Worm (Caenorhabditis elegans) whole organism, L3 larva: ENCODE results near the gene cyp-31A5.

Experiments
- ZK546.5 ChIP-seq: sonication (generic microtip); optimal IDR thresholded peaks from 2 replicates; lab custom pipeline; 2017; ENCODE audit warnings: missing biosample characterization, missing genetic modification characterization
- elt-2 ChIP-seq: sonication (generic microtip); optimal IDR thresholded peaks from 2 replicates; lab custom pipeline; 2016; ENCODE audit warnings: missing genetic modification reagents, mild to moderate bottlenecking, missing genetic modification characterization, missing compliant biosample characterization
- fos-1 ChIP-seq: fragments of 150-350 bp; optimal IDR thresholded peaks from 2 replicates; lab custom pipeline; 2014; ENCODE audit warnings: missing biosample characterization, missing genetic modification characterization
- nfya-1 ChIP-seq: sonication (generic microtip); optimal IDR thresholded peaks from 2 replicates; lab custom pipeline; 2017; ENCODE audit warnings: missing genetic modification characterization, mild to moderate bottlenecking, missing compliant biosample characterization, antibody characterized with exemption, moderate library complexity; ENCODE audit not compliant: insufficient read depth
- nhr-12 ChIP-seq: fragments of 150-350 bp; optimal IDR thresholded peaks from 2 replicates; lab custom pipeline; 2014; ENCODE audit warnings: missing biosample characterization, missing genetic modification characterization
- pqm-1 ChIP-seq: fragments of 150-350 bp; optimal IDR thresholded peaks from 2 replicates; lab custom pipeline; 2017; ENCODE audit warnings: missing biosample characterization, missing genetic modification characterization, inconsistent platforms
- skn-1 ChIP-seq: fragments of 150-350 bp; optimal IDR thresholded peaks from 2 replicates; lab custom pipeline; 2014; ENCODE audit warnings: missing biosample characterization, missing genetic modification characterization
- unc-62 ChIP-seq: fragments of 150-350 bp; sonication (generic microtip); optimal IDR thresholded peaks from 4 replicates; lab custom pipeline; 2014; ENCODE audit warnings: missing biosample characterization, missing genetic modification reagents, missing genetic modification characterization
- ztf-11 ChIP-seq: fragments of 150-350 bp; optimal IDR thresholded peaks from 2 replicates; lab custom pipeline; 2014; ENCODE audit warnings: missing biosample characterization, missing genetic modification characterization

DNA sequence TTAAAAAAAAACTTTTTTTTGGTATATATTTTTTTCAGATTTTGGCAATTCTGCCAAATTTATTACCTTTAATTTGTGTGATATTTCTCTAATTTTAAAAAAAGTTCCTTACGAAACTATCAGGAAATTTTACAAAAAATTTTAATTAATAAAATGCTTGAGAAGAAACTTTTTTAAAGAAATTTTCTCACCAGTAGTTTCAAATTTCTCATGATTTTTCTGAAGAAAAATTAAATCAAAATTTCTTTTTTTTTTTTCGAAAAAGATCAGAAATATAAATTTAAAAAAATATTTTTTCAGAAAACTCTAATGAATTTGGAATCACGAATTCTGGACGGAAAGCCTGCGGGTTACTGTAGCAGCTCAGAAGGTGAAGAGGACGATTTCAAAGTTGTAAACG lies 23.4 kb upstream of the cyp-31A5 start, which contains the start of gene mau-8:
- no peak for TF ChIP-seq unc-62 (GFP tag; lab: Kevin White, UChicago)
- TF ChIP-seq nhr-12 (tag; lab: Kevin White, UChicago) = no peak
- TF ChIP-seq ztf-11 (tag; lab: Kevin White, UChicago) = no peak
- no peak for TF ChIP-seq nfya-1
- TF ChIP-seq skn-1 (tag; lab: Kevin White, UChicago) = no peak
- no peak for TF ChIP-seq ZK546.5
- TF ChIP-seq pqm-1 (tag; lab: Kevin White, UChicago) = no peak
- no peak for TF ChIP-seq elt-2
- no peak for TF ChIP-seq fos-1 (tag; lab: Kevin White, UChicago)
